Worm (Caenorhabditis elegans) whole organism, early embryonic: ENCODE results near the gene gsnl-1.

ENCODE experiments used
- F13C5.2 ChIP-seq: sonication (generic microtip); optimal IDR thresholded peaks from 2 replicates; lab custom pipeline; 2017; ENCODE audit warnings: mild to moderate bottlenecking, missing genetic modification characterization, inconsistent platforms, missing compliant biosample characterization
- ama-1 ChIP-seq: fragments of 150-350 bp; optimal IDR thresholded peaks from 2 replicates; lab custom pipeline; 2014
- flt-1 ChIP-seq: fragments of 200-800 bp; sonication (Bioruptor generic); IDR thresholded peaks from 2 replicates; pipeline ENCODE4 v1.3.6; 2022; ENCODE audit warnings: missing genetic modification characterization, missing compliant biosample characterization
- sea-1 ChIP-seq: fragments of 200-800 bp; sonication (Bioruptor generic); conservative IDR thresholded peaks from 2 replicates; pipeline ENCODE4 v1.3.6; 2022; ENCODE audit warnings: missing genetic modification characterization, missing compliant biosample characterization
- tra-4 ChIP-seq: sonication (generic microtip); optimal IDR thresholded peaks from 2 replicates; lab custom pipeline; 2017; ENCODE audit warnings: missing genetic modification characterization, missing compliant biosample characterization

DNA sequence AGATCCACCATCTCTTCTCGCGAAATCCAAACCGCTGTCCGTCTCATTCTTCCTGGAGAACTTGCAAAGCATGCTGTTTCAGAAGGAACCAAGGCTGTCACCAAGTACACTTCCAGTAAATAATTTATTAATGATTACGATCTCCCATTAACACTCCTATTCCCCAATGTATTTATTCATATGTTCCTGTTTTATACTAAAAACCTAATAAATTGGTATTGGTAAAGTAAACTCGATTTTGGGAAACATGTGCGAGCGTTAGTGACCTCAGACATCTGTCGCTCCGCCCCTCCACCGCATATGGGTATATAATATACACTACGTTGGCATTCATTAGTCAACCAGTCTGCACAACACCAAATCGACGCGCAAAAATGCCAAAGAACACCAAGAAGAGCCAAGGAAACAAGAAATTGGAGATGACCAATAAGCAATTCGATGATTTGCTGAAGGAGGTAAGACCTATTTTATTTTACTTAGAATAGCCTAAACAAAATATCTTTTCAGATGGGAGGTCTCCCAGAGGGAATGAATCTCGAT lies 49.3 kb downstream of the gsnl-1 start, which contains the start of gene C50F4.6:
- no peak for TF ChIP-seq ama-1
- no peak for TF ChIP-seq flt-1 (GFP tag; lab: Robert Waterston, UW)
- TF ChIP-seq tra-4 (tag; lab: Kevin White, UChicago) = no peak
- no peak for TF ChIP-seq F13C5.2 (tag; lab: Kevin White, UChicago)
- no peak for TF ChIP-seq sea-1
